Worm (Caenorhabditis elegans) whole organism, L3 larva: Measurements from ENCODE around the gene plpp-1.2.

ENCODE experiments used
- R02D3.7 ChIP-seq: fragments of 150-350 bp; optimal IDR thresholded peaks from 2 replicates; lab custom pipeline; 2014; ENCODE audit warnings: missing biosample characterization, missing genetic modification characterization
- ZK546.5 ChIP-seq: sonication (generic microtip); optimal IDR thresholded peaks from 2 replicates; lab custom pipeline; 2017; ENCODE audit warnings: missing biosample characterization, missing genetic modification characterization
- ama-1 ChIP-seq: fragments of 150-350 bp; optimal IDR thresholded peaks from 2 replicates; lab custom pipeline; 2018
- ceh-16 ChIP-seq: sonication (generic microtip); optimal IDR thresholded peaks from 2 replicates; lab custom pipeline; 2017; ENCODE audit warnings: missing biosample characterization, missing genetic modification characterization
- ceh-28 ChIP-seq: fragments of 150-350 bp; optimal IDR thresholded peaks from 2 replicates; lab custom pipeline; 2014; ENCODE audit warnings: missing biosample characterization, missing genetic modification reagents, missing genetic modification characterization
- ceh-82 ChIP-seq: fragments of 150-350 bp; optimal IDR thresholded peaks from 2 replicates; lab custom pipeline; 2014; ENCODE audit warnings: missing biosample characterization, missing genetic modification characterization
- ceh-9 ChIP-seq: sonication (generic microtip); optimal IDR thresholded peaks from 2 replicates; lab custom pipeline; 2018; ENCODE audit warnings: missing biosample characterization, missing genetic modification characterization
- daf-12 ChIP-seq: fragments of 150-350 bp; optimal IDR thresholded peaks from 2 replicates; lab custom pipeline; 2014; ENCODE audit warnings: missing biosample characterization, missing genetic modification reagents, missing genetic modification characterization
- egl-5 ChIP-seq: fragments of 150-350 bp; optimal IDR thresholded peaks from 2 replicates; lab custom pipeline; 2017; ENCODE audit warnings: missing biosample characterization, missing genetic modification reagents, missing genetic modification characterization, inconsistent platforms
- elt-1 ChIP-seq: fragments of 150-350 bp; optimal IDR thresholded peaks from 2 replicates; lab custom pipeline; 2014; ENCODE audit warnings: missing biosample characterization, missing genetic modification characterization
- elt-2 ChIP-seq: sonication (generic microtip); optimal IDR thresholded peaks from 2 replicates; lab custom pipeline; 2016; ENCODE audit warnings: missing genetic modification reagents, mild to moderate bottlenecking, missing genetic modification characterization, missing compliant biosample characterization
- elt-3 ChIP-seq, 3 experiments: fragments of 150-350 bp in 1 of 3; sonication (generic microtip) in 2 of 3; optimal IDR thresholded peaks; 2 replicates in 2 of 3; 4 replicates in 1 of 3; lab custom pipeline; 2014 to 2017; ENCODE audit warnings: missing biosample characterization in 3 of 3, missing genetic modification characterization in 3 of 3
- fkh-2 ChIP-seq: fragments of 150-350 bp; optimal IDR thresholded peaks from 2 replicates; lab custom pipeline; 2014; ENCODE audit warnings: missing biosample characterization, missing genetic modification reagents, missing genetic modification characterization
- fos-1 ChIP-seq: fragments of 150-350 bp; optimal IDR thresholded peaks from 2 replicates; lab custom pipeline; 2014; ENCODE audit warnings: missing biosample characterization, missing genetic modification characterization
- hmg-11 ChIP-seq: sonication (generic microtip); optimal IDR thresholded peaks from 2 replicates; lab custom pipeline; 2016; ENCODE audit warnings: missing genetic modification characterization, missing compliant biosample characterization
- jun-1 ChIP-seq: fragments of 150-350 bp; optimal IDR thresholded peaks from 2 replicates; lab custom pipeline; 2014; ENCODE audit warnings: missing biosample characterization, missing genetic modification reagents, missing genetic modification characterization
- lin-15B ChIP-seq: fragments of 150-350 bp; optimal IDR thresholded peaks from 2 replicates; lab custom pipeline; 2014; ENCODE audit warnings: missing biosample characterization, missing genetic modification characterization
- lsy-12 ChIP-seq: sonication (generic microtip); optimal IDR thresholded peaks from 2 replicates; lab custom pipeline; 2016; ENCODE audit warnings: mild to moderate bottlenecking, missing genetic modification characterization, missing compliant biosample characterization
- mdl-1 ChIP-seq: fragments of 150-350 bp; optimal IDR thresholded peaks from 2 replicates; lab custom pipeline; 2014; ENCODE audit warnings: missing biosample characterization, missing genetic modification characterization
- mml-1 ChIP-seq: fragments of 150-350 bp; sonication (generic microtip); optimal IDR thresholded peaks from 3 replicates; lab custom pipeline; 2014; ENCODE audit warnings: missing biosample characterization, missing genetic modification characterization
- nfya-1 ChIP-seq: sonication (generic microtip); optimal IDR thresholded peaks from 2 replicates; lab custom pipeline; 2017; ENCODE audit warnings: missing genetic modification characterization, mild to moderate bottlenecking, missing compliant biosample characterization, antibody characterized with exemption, moderate library complexity; ENCODE audit not compliant: insufficient read depth
- nhr-11 ChIP-seq: fragments of 150-350 bp; optimal IDR thresholded peaks from 2 replicates; lab custom pipeline; 2014; ENCODE audit warnings: missing biosample characterization, missing genetic modification characterization
- nhr-23 ChIP-seq: fragments of 150-350 bp; optimal IDR thresholded peaks from 2 replicates; lab custom pipeline; 2014; ENCODE audit warnings: missing biosample characterization, missing genetic modification reagents, missing genetic modification characterization
- nhr-237 ChIP-seq: fragments of 150-350 bp; optimal IDR thresholded peaks from 2 replicates; lab custom pipeline; 2014; ENCODE audit warnings: missing biosample characterization, missing genetic modification characterization
- nhr-28 ChIP-seq: fragments of 150-350 bp; optimal IDR thresholded peaks from 2 replicates; lab custom pipeline; 2014; ENCODE audit warnings: missing biosample characterization, missing genetic modification characterization
- nhr-43 ChIP-seq: sonication (generic microtip); optimal IDR thresholded peaks from 2 replicates; lab custom pipeline; 2016; ENCODE audit warnings: mild to moderate bottlenecking, missing genetic modification characterization, missing compliant biosample characterization; ENCODE audit not compliant: poor library complexity, severe bottlenecking
- nhr-67 ChIP-seq: fragments of 150-350 bp; optimal IDR thresholded peaks from 2 replicates; lab custom pipeline; 2014; ENCODE audit warnings: missing biosample characterization, missing genetic modification characterization
- nhr-76 ChIP-seq: fragments of 150-350 bp; sonication (generic microtip); optimal IDR thresholded peaks from 5 replicates; lab custom pipeline; 2014; ENCODE audit warnings: missing biosample characterization, missing genetic modification characterization
- pha-4 ChIP-seq: fragments of 150-350 bp; optimal IDR thresholded peaks from 2 replicates; lab custom pipeline; 2014; ENCODE audit warnings: missing biosample characterization, missing genetic modification reagents, missing genetic modification characterization
- pqm-1 ChIP-seq: fragments of 150-350 bp; optimal IDR thresholded peaks from 2 replicates; lab custom pipeline; 2017; ENCODE audit warnings: missing biosample characterization, missing genetic modification characterization, inconsistent platforms
- sea-2 ChIP-seq: fragments of 150-350 bp; sonication (generic microtip); optimal IDR thresholded peaks from 4 replicates; lab custom pipeline; 2014; ENCODE audit warnings: missing biosample characterization, missing genetic modification reagents, missing genetic modification characterization
- unc-39 ChIP-seq: sonication (generic microtip); optimal IDR thresholded peaks from 4 replicates; lab custom pipeline; 2017; ENCODE audit warnings: missing biosample characterization, missing genetic modification characterization
- unc-62 ChIP-seq: fragments of 150-350 bp; sonication (generic microtip); optimal IDR thresholded peaks from 4 replicates; lab custom pipeline; 2014; ENCODE audit warnings: missing biosample characterization, missing genetic modification reagents, missing genetic modification characterization
- zag-1 ChIP-seq: fragments of 150-350 bp; optimal IDR thresholded peaks from 2 replicates; lab custom pipeline; 2014; ENCODE audit warnings: missing biosample characterization, missing genetic modification characterization
- ztf-11 ChIP-seq: fragments of 150-350 bp; optimal IDR thresholded peaks from 2 replicates; lab custom pipeline; 2014; ENCODE audit warnings: missing biosample characterization, missing genetic modification characterization
- ztf-4 ChIP-seq: fragments of 150-350 bp; optimal IDR thresholded peaks from 2 replicates; lab custom pipeline; 2014; ENCODE audit warnings: missing biosample characterization, missing genetic modification characterization

plpp-1.2 gene

DNA sequence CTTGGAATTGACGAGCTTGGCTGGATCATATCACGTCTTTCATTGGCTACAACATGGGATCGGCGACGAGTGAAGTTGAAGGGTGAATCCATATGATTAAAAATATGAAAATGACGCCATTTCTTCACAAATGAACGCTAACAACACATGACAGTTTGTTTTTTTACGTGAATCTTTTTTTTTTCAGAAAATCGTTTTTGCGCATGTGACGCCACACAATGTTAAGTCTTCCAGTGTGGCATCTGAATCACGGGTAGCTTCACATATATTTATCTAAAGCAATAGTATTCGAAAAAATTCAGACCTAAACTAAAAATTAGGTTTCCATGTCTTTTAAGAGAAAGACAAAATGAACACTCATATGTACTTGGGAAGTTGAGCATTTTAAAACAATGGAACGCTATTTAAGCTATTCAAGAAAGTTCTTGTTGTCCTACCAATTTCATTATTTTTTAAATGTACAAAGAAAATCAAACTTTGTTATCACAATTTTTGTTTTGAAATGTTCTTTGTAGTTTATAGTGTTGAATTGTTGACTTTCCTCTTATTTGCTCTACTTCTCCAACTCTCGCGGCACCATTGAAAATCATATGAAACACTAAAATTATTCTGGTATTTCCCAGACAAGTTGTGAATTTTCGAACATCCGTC is at the start of gene plpp-1.2, which contains the start of gene lido-16:
Gene plpp-1.2 (plus strand): TSS at position 601 of the 651 bp plus-strand sequence.
Gene lido-16 (minus strand): TSS at position 101 of the 651 bp plus-strand sequence.
- TF ChIP-seq zag-1 (no peak), elt-1 (tag; lab: Kevin White, UChicago) (no peak), ceh-16 (tag; lab: Kevin White, UChicago) (no peak), nfya-1 (tag; lab: Kevin White, UChicago) (no peak), jun-1 (tag; lab: Kevin White, UChicago) (no peak), fkh-2 (tag; lab: Kevin White, UChicago) (no peak), nhr-67 (no peak), sea-2 (GFP tag; lab: Kevin White, UChicago) (no peak), ama-1 (no peak), mml-1 (tag; lab: Kevin White, UChicago) (no peak), nhr-76 (no peak), ceh-9 (tag; lab: Kevin White, UChicago) (no peak), egl-5 (tag; lab: Kevin White, UChicago) (no peak)

ce11 chrII:6436845-6437244 is 48.4 kb upstream of the plpp-1.2 start:
- TF ChIP-seq ceh-28 (tag; lab: Kevin White, UChicago) (no peak), hmg-11 (tag; lab: Kevin White, UChicago) (no peak), elt-2 (tag; lab: Kevin White, UChicago) (no peak), elt-1 (tag; lab: Kevin White, UChicago) (no peak), nhr-28 (tag; lab: Kevin White, UChicago) (no peak)
- TF ChIP-seq, all 47 proteins: peak for 0

- TF ChIP-seq nhr-43 (tag; lab: Kevin White, UChicago) (no peak), nfya-1 (tag; lab: Kevin White, UChicago) (no peak), ztf-4 (tag; lab: Kevin White, UChicago) (no peak), nhr-237 (tag; lab: Kevin White, UChicago) (no peak), daf-12 (tag; lab: Kevin White, UChicago) (no peak), mml-1 (tag; lab: Kevin White, UChicago) (no peak), pqm-1 (no peak), elt-2 (tag; lab: Kevin White, UChicago) (no peak), nhr-23 (tag; lab: Kevin White, UChicago) (no peak), R02D3.7 (no peak), ZK546.5 (tag; lab: Kevin White, UChicago) (no peak), ceh-16 (tag; lab: Kevin White, UChicago) (no peak)
Measured at ce11 chrII:6441128-6441527, 44.1 kb upstream of the plpp-1.2 start, which contains the start of gene cutl-16. Gene cutl-16, plus strand, starts transcription at chrII:6441428.

DNA sequence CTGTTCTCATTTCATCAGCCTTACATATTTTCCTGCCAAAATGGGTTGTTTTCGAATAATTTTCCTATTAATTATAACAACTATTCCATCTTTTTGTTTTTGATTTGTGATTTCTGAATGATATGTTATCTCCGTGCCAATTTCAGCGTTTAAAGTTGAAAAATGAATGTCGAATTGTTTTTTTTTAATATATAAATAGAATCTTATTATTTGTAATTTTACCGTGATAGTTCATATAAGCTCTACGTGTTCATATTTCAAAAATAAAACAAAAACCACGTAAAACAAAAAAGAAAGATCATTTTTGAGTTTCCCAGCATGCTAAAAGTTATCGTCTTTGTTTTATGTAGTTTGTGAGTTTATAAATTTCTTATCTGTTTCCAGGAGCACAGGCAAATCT is 41.6 kb upstream of the plpp-1.2 start, which contains the start of gene K06A1.2:
Gene K06A1.2 (plus strand): TSS at position 301 of the 400 bp plus-strand sequence.
- TF ChIP-seq nhr-28 (tag; lab: Kevin White, UChicago) (no peak), nhr-11 (tag; lab: Kevin White, UChicago) (no peak), fkh-2 (tag; lab: Kevin White, UChicago) (no peak), fos-1 (no peak), ztf-11 (no peak), ceh-82 (tag; lab: Kevin White, UChicago) (no peak), jun-1 (tag; lab: Kevin White, UChicago) (no peak), lin-15B (tag; lab: Kevin White, UChicago) (no peak), pha-4 (tag; lab: Kevin White, UChicago) (no peak), sea-2 (GFP tag; lab: Kevin White, UChicago) (no peak), unc-62 (GFP tag; lab: Kevin White, UChicago) (no peak), nhr-76 (no peak), lsy-12 (tag; lab: Kevin White, UChicago) (no peak), ZK546.5 (tag; lab: Kevin White, UChicago) (no peak), elt-1 (tag; lab: Kevin White, UChicago) (no peak), mdl-1 (tag; lab: Kevin White, UChicago) (no peak), ceh-28 (tag; lab: Kevin White, UChicago) (no peak), daf-12 (tag; lab: Kevin White, UChicago) (no peak), elt-3 (tag; optimal IDR thresholded peaks at IDR 0.05; lab: Kevin White, UChicago) (no peak), unc-39 (tag; lab: Kevin White, UChicago) (no peak)
